Worm (Caenorhabditis elegans) whole organism, L4 larva: ENCODE results near the gene alkb-8.

Experiments used
- ceh-44 ChIP-seq: fragments of 200-800 bp; sonication (Bioruptor generic); IDR thresholded peaks from 2 replicates; pipeline ENCODE4 v1.3.6; 2022; ENCODE audit warnings: missing genetic modification reagents, missing genetic modification characterization, missing compliant biosample characterization
- ces-1 ChIP-seq: fragments of 150-350 bp; sonication (generic microtip); optimal IDR thresholded peaks from 4 replicates; lab custom pipeline; 2014; ENCODE audit warnings: missing biosample characterization, missing genetic modification reagents, missing genetic modification characterization
- duxl-1 ChIP-seq: sonication (generic microtip); optimal IDR thresholded peaks from 2 replicates; lab custom pipeline; 2016; ENCODE audit warnings: mild to moderate bottlenecking, missing genetic modification characterization, moderate library complexity, missing compliant biosample characterization; ENCODE audit not compliant: poor library complexity
- hlh-11 ChIP-seq: fragments of 200-800 bp; sonication (Bioruptor generic); optimal IDR thresholded peaks from 2 replicates; lab custom pipeline; 2018; ENCODE audit warnings: mild to moderate bottlenecking, missing genetic modification characterization, missing compliant biosample characterization
- lsy-2 ChIP-seq, 2 experiments: fragments of 150-350 bp in 1 of 2; sonication (generic microtip) in 1 of 2; optimal IDR thresholded peaks; 2 replicates each; lab custom pipeline; 2014 to 2017; ENCODE audit warnings: missing biosample characterization in 2 of 2, missing genetic modification characterization in 2 of 2
- mdl-1 ChIP-seq, 2 experiments: fragments of 150-350 bp in 1 of 2; sonication (generic microtip) in 1 of 2; optimal IDR thresholded peaks; 2 replicates each; lab custom pipeline; 2014 to 2017; ENCODE audit warnings: missing biosample characterization in 2 of 2, missing genetic modification characterization in 2 of 2
- mxl-3 ChIP-seq: fragments of 200-800 bp; sonication (Bioruptor generic); optimal IDR thresholded peaks from 2 replicates; lab custom pipeline; 2018; ENCODE audit warnings: mild to moderate bottlenecking, missing genetic modification characterization, missing compliant biosample characterization
- nhr-25 ChIP-seq: sonication (generic microtip); optimal IDR thresholded peaks from 2 replicates; lab custom pipeline; 2017; ENCODE audit warnings: missing genetic modification characterization, mild to moderate bottlenecking, missing compliant biosample characterization, antibody characterized with exemption, moderate library complexity, borderline replicate concordance; ENCODE audit not compliant: insufficient read depth
- pha-4 ChIP-seq, 2 experiments: fragments of 150-350 bp in 1 of 2; fragments of 200-800 bp in 1 of 2; sonication (Bioruptor generic) in 1 of 2; IDR thresholded peaks in 1 of 2; optimal IDR thresholded peaks in 1 of 2; 2 replicates each; pipeline versions ENCODE4 v1.3.6 to Lab custom; 2014 to 2022; ENCODE audit warnings: missing genetic modification characterization in 2 of 2, missing genetic modification reagents in 2 of 2, missing biosample characterization in 1 of 2, missing compliant biosample characterization in 1 of 2
- snpc-4 ChIP-seq: fragments of 150-350 bp; optimal IDR thresholded peaks from 2 replicates; lab custom pipeline; 2014; ENCODE audit warnings: missing biosample characterization, missing genetic modification characterization
- ztf-11 ChIP-seq: fragments of 150-350 bp; optimal IDR thresholded peaks from 2 replicates; lab custom pipeline; 2014; ENCODE audit warnings: missing biosample characterization, missing genetic modification characterization

DNA sequence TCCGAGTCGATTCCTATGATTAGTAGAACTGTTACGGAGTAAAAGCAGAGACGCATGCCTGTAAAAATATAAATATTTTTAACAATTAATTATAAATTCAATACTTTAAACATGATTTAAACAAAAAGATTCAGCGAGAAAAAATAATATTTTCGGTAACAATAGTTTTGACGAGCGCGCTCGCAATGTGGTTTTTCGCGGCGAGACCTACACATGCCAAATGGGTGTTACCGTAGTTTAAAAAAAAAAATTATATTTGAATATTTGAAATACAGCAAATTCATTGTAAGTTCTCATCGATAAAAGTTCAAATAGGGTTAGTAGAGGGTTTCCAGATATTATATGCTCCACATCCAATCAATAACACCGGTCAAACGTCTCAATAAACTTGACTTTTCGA lies 17.3 kb downstream of the alkb-8 start, which contains the start of gene gldi-5:
- TF ChIP-seq duxl-1 (tag; lab: Kevin White, UChicago) = no peak
- no peak for TF ChIP-seq mdl-1 (tag; optimal IDR thresholded peaks at IDR 0.05; lab: Kevin White, UChicago)
- TF ChIP-seq mxl-3 = no peak
- TF ChIP-seq nhr-25 = no peak
- TF ChIP-seq ceh-44 (GFP tag; lab: Robert Waterston, UW) = no peak
- no peak for TF ChIP-seq lsy-2 (tag; optimal IDR thresholded peaks at IDR 0.05; lab: Kevin White, UChicago)
- TF ChIP-seq ces-1 (GFP tag; lab: Kevin White, UChicago) = no peak
- no peak for TF ChIP-seq pha-4 (GFP tag; IDR thresholded peaks at IDR 0.05; lab: Robert Waterston, UW)
- TF ChIP-seq pha-4 (tag; optimal IDR thresholded peaks at IDR 0.05; lab: Kevin White, UChicago) = no peak
- no peak for TF ChIP-seq ztf-11 (tag; lab: Kevin White, UChicago)
- no peak for TF ChIP-seq hlh-11 (tag; lab: Kevin White, UChicago)
- no peak for TF ChIP-seq snpc-4 (tag; lab: Kevin White, UChicago)
